Fruit fly (Drosophila melanogaster) whole organism, embryonic: ENCODE measurements around the gene Ythdc1.

ENCODE experiments used
- CG13894 ChIP-seq: fragments of 200-800 bp; sonication (Bioruptor generic); optimal IDR thresholded peaks from 3 replicates; lab custom pipeline; 2018; ENCODE audit warnings: missing biosample characterization, mild to moderate bottlenecking, missing genetic modification characterization, moderate library complexity
- gce ChIP-seq: fragments of 200-800 bp; sonication (Bioruptor generic); IDR thresholded peaks from 3 replicates; pipeline ENCODE4 v1.3.6; 2022; ENCODE audit warnings: missing biosample characterization, missing genetic modification characterization
- psq ChIP-seq: fragments of 200-800 bp; sonication (Bioruptor generic); optimal IDR thresholded peaks from 2 replicates; lab custom pipeline; 2017; ENCODE audit warnings: missing biosample characterization, missing genetic modification characterization
- wor ChIP-seq: fragments of 200-800 bp; sonication (Bioruptor generic); IDR thresholded peaks from 2 replicates; pipeline ENCODE4 v1.3.6; 2022; ENCODE audit warnings: missing biosample characterization, missing genetic modification characterization

DNA sequence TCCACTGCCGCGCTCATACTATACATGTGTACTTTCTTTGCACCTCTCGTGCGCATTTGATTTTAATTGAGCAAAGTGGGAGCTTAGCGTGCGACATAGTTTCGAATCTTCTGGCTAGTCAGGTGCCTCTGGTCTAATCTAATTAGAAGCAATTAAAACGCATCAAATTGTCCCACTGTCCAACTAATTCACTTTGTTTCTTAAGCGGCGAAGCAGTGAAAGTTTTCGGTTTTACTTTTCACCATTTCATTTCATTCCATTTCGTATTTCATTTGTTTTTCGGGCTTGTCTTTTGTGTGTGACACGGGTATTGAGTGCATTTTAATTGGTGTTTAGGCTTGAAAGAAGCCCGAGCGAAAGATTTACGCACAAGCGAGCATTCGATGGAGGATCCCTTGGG lies 21.5 kb downstream of the Ythdc1 start:
- no peak for TF ChIP-seq CG13894 (tag; lab: Kevin White, UChicago)
- no peak for TF ChIP-seq wor (GFP tag; lab: Robert Waterston, UW)
- no peak for TF ChIP-seq psq (GFP tag; lab: Kevin White, UChicago)
- TF ChIP-seq gce (GFP tag; lab: Robert Waterston, UW): no peak
